Fruit fly (Drosophila melanogaster) whole organism, embryonic: ENCODE data around the gene scrib.
A peak's percentile ranks its signal among the peaks of the same experiment; 100 is the strongest.

Experiments used
- ATbp ChIP-seq: fragments of 200-800 bp; sonication (Bioruptor generic); optimal IDR thresholded peaks from 2 replicates; lab custom pipeline; 2017; ENCODE audit warnings: missing biosample characterization, mild to moderate bottlenecking, missing genetic modification characterization, missing genetic modification reagents
- B-H2 ChIP-seq: fragments of 200-800 bp; sonication (Bioruptor generic); optimal IDR thresholded peaks from 2 replicates; lab custom pipeline; 2018; ENCODE audit warnings: missing biosample characterization, mild to moderate bottlenecking, missing genetic modification characterization
- CG11560 ChIP-seq: fragments of 200-800 bp; sonication (Bioruptor generic); IDR thresholded peaks from 3 replicates; pipeline ENCODE4 v1.3.6; 2022; ENCODE audit warnings: missing biosample characterization, missing genetic modification characterization
- CG11723 ChIP-seq: fragments of 200-800 bp; sonication (Bioruptor generic); optimal IDR thresholded peaks from 2 replicates; lab custom pipeline; 2017; ENCODE audit warnings: missing biosample characterization, mild to moderate bottlenecking, missing genetic modification characterization
- CG12219 ChIP-seq: fragments of 200-800 bp; sonication (Bioruptor generic); optimal IDR thresholded peaks from 3 replicates; lab custom pipeline; 2018; ENCODE audit warnings: missing biosample characterization, mild to moderate bottlenecking, missing genetic modification characterization
- CG12769 ChIP-seq: fragments of 200-800 bp; sonication (Bioruptor generic); optimal IDR thresholded peaks from 2 replicates; lab custom pipeline; 2019; ENCODE audit warnings: missing biosample characterization, mild to moderate bottlenecking, missing genetic modification characterization, moderate library complexity
- CG13287 ChIP-seq: fragments of 200-800 bp; sonication (Bioruptor generic); IDR thresholded peaks from 2 replicates; pipeline ENCODE4 v1.3.6; 2022; ENCODE audit warnings: missing biosample characterization, missing genetic modification characterization; ENCODE audit not compliant: partially characterized antibody
- CG14050 ChIP-seq: fragments of 200-800 bp; sonication (Bioruptor generic); IDR thresholded peaks from 3 replicates; pipeline ENCODE4 v1.3.6; 2022; ENCODE audit warnings: missing biosample characterization, missing genetic modification characterization
- CG1602 ChIP-seq: fragments of 200-800 bp; sonication (Bioruptor generic); optimal IDR thresholded peaks from 3 replicates; lab custom pipeline; 2016; ENCODE audit warnings: missing biosample characterization, missing genetic modification characterization
- CG16779 ChIP-seq: fragments of 200-800 bp; sonication (Bioruptor generic); IDR thresholded peaks from 2 replicates; pipeline ENCODE4 v1.3.6; 2022; ENCODE audit warnings: missing biosample characterization, missing genetic modification characterization
- CG16815 ChIP-seq: fragments of 200-800 bp; sonication (Bioruptor generic); optimal IDR thresholded peaks from 3 replicates; lab custom pipeline; 2017; ENCODE audit warnings: missing biosample characterization, mild to moderate bottlenecking, missing genetic modification characterization
- CG18262 ChIP-seq: fragments of 200-800 bp; optimal IDR thresholded peaks from 3 replicates; lab custom pipeline; 2019; ENCODE audit warnings: missing biosample characterization, mild to moderate bottlenecking, missing genetic modification characterization, moderate library complexity
- CG32532 ChIP-seq: fragments of 200-800 bp; sonication (Bioruptor generic); IDR thresholded peaks from 2 replicates; pipeline ENCODE4 v1.3.6; 2022; ENCODE audit warnings: missing biosample characterization, missing genetic modification characterization
- CG33213 ChIP-seq: fragments of 200-800 bp; sonication (Bioruptor generic); optimal IDR thresholded peaks from 3 replicates; lab custom pipeline; 2016; ENCODE audit warnings: missing biosample characterization, missing genetic modification characterization
- CG34224 ChIP-seq: fragments of 200-800 bp; sonication (Bioruptor generic); IDR thresholded peaks from 3 replicates; pipeline ENCODE4 v1.3.6; 2022; ENCODE audit warnings: missing biosample characterization, missing genetic modification characterization; ENCODE audit not compliant: partially characterized antibody
- CG4328 ChIP-seq: fragments of 200-800 bp; sonication (Bioruptor generic); optimal IDR thresholded peaks from 3 replicates; lab custom pipeline; 2017; ENCODE audit warnings: missing biosample characterization, missing genetic modification reagents, missing genetic modification characterization
- CG43689 ChIP-seq: fragments of 200-800 bp; sonication (Bioruptor generic); IDR thresholded peaks from 2 replicates; pipeline ENCODE4 v1.3.6; 2022; ENCODE audit warnings: missing biosample characterization, missing genetic modification characterization
- CG4404 ChIP-seq: fragments of 200-800 bp; sonication (Bioruptor generic); IDR thresholded peaks from 2 replicates; pipeline ENCODE4 v1.3.6; 2022; ENCODE audit warnings: missing biosample characterization, missing genetic modification characterization
- CG4730 ChIP-seq: fragments of 200-800 bp; sonication (Bioruptor generic); IDR thresholded peaks from 2 replicates; pipeline ENCODE4 v1.3.6; 2022; ENCODE audit warnings: missing biosample characterization, missing genetic modification characterization
- CG8924 ChIP-seq: fragments of 200-800 bp; optimal IDR thresholded peaks from 3 replicates; lab custom pipeline; 2019; ENCODE audit warnings: missing biosample characterization, mild to moderate bottlenecking, missing genetic modification characterization, moderate library complexity
- CG9437 ChIP-seq: fragments of 200-800 bp; sonication (Bioruptor generic); optimal IDR thresholded peaks from 2 replicates; lab custom pipeline; 2018; ENCODE audit warnings: missing biosample characterization, mild to moderate bottlenecking, missing genetic modification characterization
- Dad ChIP-seq: fragments of 200-800 bp; sonication (Bioruptor generic); optimal IDR thresholded peaks from 3 replicates; lab custom pipeline; 2016; ENCODE audit warnings: missing biosample characterization, missing genetic modification characterization
- Dip2 ChIP-seq: fragments of 200-800 bp; sonication (Bioruptor generic); IDR thresholded peaks from 2 replicates; pipeline ENCODE4 v1.3.6; 2022; ENCODE audit warnings: missing biosample characterization, missing genetic modification characterization
- E2f1 ChIP-seq: fragments of 200-800 bp; sonication (Bioruptor generic); IDR thresholded peaks from 2 replicates; pipeline ENCODE4 v1.3.6; 2022; ENCODE audit warnings: missing biosample characterization, missing genetic modification characterization
- Ets97D ChIP-seq: fragments of 200-800 bp; sonication (Bioruptor generic); optimal IDR thresholded peaks from 3 replicates; lab custom pipeline; 2016; ENCODE audit warnings: missing biosample characterization, missing genetic modification characterization
- Fer1 ChIP-seq: fragments of 200-800 bp; sonication (Bioruptor generic); optimal IDR thresholded peaks from 2 replicates; lab custom pipeline; 2017; ENCODE audit warnings: missing biosample characterization, mild to moderate bottlenecking, missing genetic modification characterization
- Nf-YC ChIP-seq: fragments of 200-800 bp; optimal IDR thresholded peaks from 3 replicates; lab custom pipeline; 2019; ENCODE audit warnings: missing biosample characterization, mild to moderate bottlenecking, missing genetic modification characterization, moderate library complexity
- Optix ChIP-seq: fragments of 200-800 bp; sonication (Bioruptor generic); IDR thresholded peaks from 3 replicates; pipeline ENCODE4 v1.3.6; 2022; ENCODE audit warnings: missing biosample characterization, missing genetic modification characterization
- Side ChIP-seq: fragments of 200-800 bp; sonication (Bioruptor generic); optimal IDR thresholded peaks from 2 replicates; lab custom pipeline; 2016; ENCODE audit warnings: missing biosample characterization, missing genetic modification characterization
- Spps ChIP-seq: fragments of 200-800 bp; sonication (Bioruptor generic); optimal IDR thresholded peaks from 2 replicates; lab custom pipeline; 2018; ENCODE audit warnings: missing biosample characterization, mild to moderate bottlenecking, missing genetic modification characterization
- Xbp1 ChIP-seq: fragments of 200-800 bp; sonication (Bioruptor generic); optimal IDR thresholded peaks from 3 replicates; lab custom pipeline; 2016; ENCODE audit warnings: missing biosample characterization, mild to moderate bottlenecking, missing genetic modification characterization
- Xrp1 ChIP-seq: fragments of 200-800 bp; sonication (Bioruptor generic); IDR thresholded peaks from 2 replicates; pipeline ENCODE4 v1.3.6; 2022; ENCODE audit warnings: missing biosample characterization, missing genetic modification characterization
- ab ChIP-seq: fragments of 200-800 bp; sonication (Bioruptor generic); optimal IDR thresholded peaks from 2 replicates; lab custom pipeline; 2016; ENCODE audit warnings: missing biosample characterization, missing genetic modification characterization
- al ChIP-seq: fragments of 200-800 bp; sonication (Bioruptor generic); IDR thresholded peaks from 2 replicates; pipeline ENCODE4 v1.3.6; 2022; ENCODE audit warnings: missing biosample characterization, missing genetic modification characterization
- amos ChIP-seq: fragments of 200-800 bp; sonication (Bioruptor generic); IDR thresholded peaks from 2 replicates; pipeline ENCODE4 v1.3.6; 2022; ENCODE audit warnings: missing biosample characterization, missing genetic modification characterization; ENCODE audit not compliant: partially characterized antibody
- aop ChIP-seq: fragments of 200-800 bp; sonication (Bioruptor generic); IDR thresholded peaks from 2 replicates; pipeline ENCODE4 v1.3.6; 2022; ENCODE audit warnings: missing biosample characterization, missing genetic modification characterization
- ash1 ChIP-seq: fragments of 200-800 bp; sonication (Bioruptor generic); optimal IDR thresholded peaks from 2 replicates; lab custom pipeline; 2018; ENCODE audit warnings: missing biosample characterization, mild to moderate bottlenecking, missing genetic modification characterization
- bab2 ChIP-seq: fragments of 200-800 bp; sonication (Bioruptor generic); optimal IDR thresholded peaks from 2 replicates; lab custom pipeline; 2016; ENCODE audit warnings: missing biosample characterization, missing genetic modification characterization
- bigmax ChIP-seq: fragments of 200-800 bp; sonication (Bioruptor generic); optimal IDR thresholded peaks from 2 replicates; lab custom pipeline; 2018; ENCODE audit warnings: missing biosample characterization, mild to moderate bottlenecking, missing genetic modification characterization
- bsh ChIP-seq, 2 experiments: fragments of 200-800 bp; sonication (Bioruptor generic); optimal IDR thresholded peaks; 2 replicates each; lab custom pipeline; 2017 to 2018; ENCODE audit warnings: mild to moderate bottlenecking in 2 of 2, missing biosample characterization in 2 of 2, missing genetic modification characterization in 2 of 2, moderate library complexity in 1 of 2
- chm ChIP-seq: fragments of 200-800 bp; sonication (Bioruptor generic); IDR thresholded peaks from 2 replicates; pipeline ENCODE4 v1.3.6; 2022; ENCODE audit warnings: missing biosample characterization, missing genetic modification characterization
- chn ChIP-seq: fragments of 200-800 bp; sonication (Bioruptor generic); optimal IDR thresholded peaks from 2 replicates; lab custom pipeline; 2016; ENCODE audit warnings: missing biosample characterization, missing genetic modification characterization
- fd3F ChIP-seq: fragments of 200-800 bp; sonication (Bioruptor generic); optimal IDR thresholded peaks from 2 replicates; lab custom pipeline; 2018; ENCODE audit warnings: missing biosample characterization, mild to moderate bottlenecking, missing genetic modification characterization, moderate library complexity
- fd96Cb ChIP-seq: fragments of 200-800 bp; sonication (Bioruptor generic); optimal IDR thresholded peaks from 2 replicates; lab custom pipeline; 2018; ENCODE audit warnings: missing biosample characterization, mild to moderate bottlenecking, missing genetic modification characterization, moderate library complexity
- fu2 ChIP-seq: fragments of 200-800 bp; sonication (Bioruptor generic); optimal IDR thresholded peaks from 2 replicates; lab custom pipeline; 2016; ENCODE audit warnings: missing biosample characterization, missing genetic modification characterization
- inv ChIP-seq: fragments of 200-800 bp; sonication (Bioruptor generic); IDR thresholded peaks from 2 replicates; pipeline ENCODE4 v1.3.6; 2022; ENCODE audit warnings: missing biosample characterization, missing genetic modification characterization; ENCODE audit not compliant: partially characterized antibody
- lab ChIP-seq: fragments of 200-800 bp; sonication (Bioruptor generic); optimal IDR thresholded peaks from 3 replicates; lab custom pipeline; 2017; ENCODE audit warnings: missing biosample characterization, missing genetic modification characterization, mild to moderate bottlenecking, moderate library complexity, missing genetic modification reagents
- nmo ChIP-seq: fragments of 200-800 bp; sonication (Bioruptor generic); optimal IDR thresholded peaks from 2 replicates; lab custom pipeline; 2018; ENCODE audit warnings: missing biosample characterization, mild to moderate bottlenecking, missing genetic modification characterization, moderate library complexity
- phol ChIP-seq: fragments of 200-800 bp; sonication (Bioruptor generic); optimal IDR thresholded peaks from 3 replicates; lab custom pipeline; 2018; ENCODE audit warnings: missing biosample characterization, mild to moderate bottlenecking, missing genetic modification characterization, moderate library complexity
- run ChIP-seq: fragments of 200-800 bp; sonication (Bioruptor generic); optimal IDR thresholded peaks from 3 replicates; lab custom pipeline; 2018; ENCODE audit warnings: missing biosample characterization, mild to moderate bottlenecking, missing genetic modification characterization
- sim ChIP-seq: fragments of 200-800 bp; sonication (Bioruptor generic); IDR thresholded peaks from 2 replicates; pipeline ENCODE4 v1.3.6; 2022; ENCODE audit warnings: missing biosample characterization, missing genetic modification characterization
- z ChIP-seq: fragments of 200-800 bp; sonication (Bioruptor generic); IDR thresholded peaks from 3 replicates; pipeline ENCODE4 v1.3.6; 2022; ENCODE audit warnings: missing biosample characterization, missing genetic modification characterization

The scrib gene

DNA sequence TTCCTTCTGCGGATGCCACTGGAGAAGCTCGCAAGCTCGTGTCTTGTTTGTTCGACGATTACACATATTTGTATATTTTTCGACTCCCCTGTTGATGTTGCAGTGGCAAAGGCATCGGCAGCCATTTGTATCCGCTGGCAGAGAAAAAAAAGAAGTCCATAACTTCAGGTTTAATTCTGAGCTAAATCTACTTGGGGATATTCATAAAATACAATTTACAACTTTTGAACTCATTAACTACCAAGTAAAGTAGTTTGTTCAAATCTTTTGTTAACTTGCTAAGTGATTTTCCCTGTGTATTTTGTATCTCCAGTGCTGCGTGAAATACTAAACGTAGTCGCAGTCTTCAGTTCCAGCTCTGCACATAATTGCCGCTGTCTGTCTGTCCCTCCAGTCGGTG is 6.0 kb downstream of the scrib start (continued):
- peak; percentile 49 for TF ChIP-seq phol
- peak; percentile 26 for TF ChIP-seq CG9437
- no peak for TF ChIP-seq Ets97D
- no peak for TF ChIP-seq CG32532
- no peak for TF ChIP-seq ab (GFP tag; lab: Kevin White, UChicago)
- peak; percentile 11 for TF ChIP-seq ATbp (GFP tag; lab: Kevin White, UChicago)
- no peak for TF ChIP-seq Fer1 (GFP tag; lab: Kevin White, UChicago)
- no peak for TF ChIP-seq Dad (GFP tag; lab: Kevin White, UChicago)
- TF ChIP-seq Nf-YC (tag; lab: Kevin White, UChicago) = no peak
- no peak for TF ChIP-seq lab (GFP tag; lab: Kevin White, UChicago)
- TF ChIP-seq Dip2 (GFP tag; lab: Robert Waterston, UW) = no peak
- no peak for TF ChIP-seq B-H2 (GFP tag; lab: Kevin White, UChicago)
- TF ChIP-seq CG4404 = no peak
- TF ChIP-seq CG8924 = peak; percentile 6
- TF ChIP-seq bab2 (GFP tag; lab: Kevin White, UChicago) = peak; percentile 11
- TF ChIP-seq z (GFP tag; lab: Robert Waterston, UW) = no peak
- TF ChIP-seq chn (GFP tag; lab: Kevin White, UChicago) = peak; percentile 2
- no peak for TF ChIP-seq sim (GFP tag; lab: Robert Waterston, UW)
- TF ChIP-seq CG12769 = no peak
- TF ChIP-seq CG11560 (tag; lab: Robert Waterston, UW) = no peak
- no peak for TF ChIP-seq CG11723
- peak; percentile 79 to 86 for TF ChIP-seq bsh (GFP tag; optimal IDR thresholded peaks at IDR 0.05; lab: Kevin White, UChicago)
- TF ChIP-seq chm (GFP tag; lab: Robert Waterston, UW) = no peak
- TF ChIP-seq CG12219 = no peak
- no peak for TF ChIP-seq aop
- no peak for TF ChIP-seq CG4730 (GFP tag; lab: Robert Waterston, UW)
- no peak for TF ChIP-seq fd3F (GFP tag; lab: Kevin White, UChicago)
- TF ChIP-seq Optix = no peak
- no peak for TF ChIP-seq ash1
- no peak for TF ChIP-seq al (GFP tag; lab: Robert Waterston, UW)
- TF ChIP-seq Xrp1 (GFP tag; lab: Robert Waterston, UW) = peak; percentile 40; the same call in 1 of the 2 replicates
- no peak for TF ChIP-seq Side (GFP tag; lab: Kevin White, UChicago)
- no peak for TF ChIP-seq CG16815 (GFP tag; lab: Kevin White, UChicago)
- no peak for TF ChIP-seq CG34224
- TF ChIP-seq amos (GFP tag; lab: Robert Waterston, UW) = no peak
- no peak for TF ChIP-seq CG4328 (GFP tag; lab: Kevin White, UChicago)
- peak; percentile 24 for TF ChIP-seq fd96Cb (tag; lab: Kevin White, UChicago)
- no peak for TF ChIP-seq E2f1 (GFP tag; lab: Robert Waterston, UW)
- TF ChIP-seq inv (GFP tag; lab: Robert Waterston, UW) = no peak
- TF ChIP-seq Spps (tag; lab: Kevin White, UChicago) = peak; percentile 43
- TF ChIP-seq Xbp1 = peak; percentile 20
- TF ChIP-seq CG1602 (GFP tag; lab: Kevin White, UChicago) = peak; percentile 8
- no peak for TF ChIP-seq CG33213 (GFP tag; lab: Kevin White, UChicago)
- TF ChIP-seq nmo (GFP tag; lab: Kevin White, UChicago) = no peak
- TF ChIP-seq CG14050 (GFP tag; lab: Robert Waterston, UW) = no peak
- TF ChIP-seq run (tag; lab: Kevin White, UChicago) = no peak
- TF ChIP-seq bigmax (GFP tag; lab: Kevin White, UChicago) = no peak
- no peak for TF ChIP-seq fu2 (GFP tag; lab: Kevin White, UChicago)
- peak; percentile 15 for TF ChIP-seq CG18262 (tag; lab: Kevin White, UChicago)
- TF ChIP-seq CG13287 (GFP tag; lab: Robert Waterston, UW) = no peak
- no peak for TF ChIP-seq CG16779
- no peak for TF ChIP-seq CG43689 (GFP tag; lab: Robert Waterston, UW)
